Worm (Caenorhabditis elegans) whole organism, L4/young adult: ENCODE measurements around the gene ltah-1.2.

Source experiments
- W03F9.2 ChIP-seq: fragments of 150-350 bp; optimal IDR thresholded peaks from 2 replicates; lab custom pipeline; 2014; ENCODE audit warnings: missing biosample characterization, missing genetic modification characterization
- dao-5 ChIP-seq: sonication (generic microtip); optimal IDR thresholded peaks from 2 replicates; lab custom pipeline; 2016; ENCODE audit warnings: missing genotype, missing genetic modification characterization, moderate library complexity, missing compliant biosample characterization
- him-1 ChIP-seq: sonication (generic microtip); optimal IDR thresholded peaks from 2 replicates; lab custom pipeline; 2016; ENCODE audit warnings: missing genotype, missing genetic modification reagents, missing genetic modification characterization, missing compliant biosample characterization

The ltah-1.2 gene

DNA sequence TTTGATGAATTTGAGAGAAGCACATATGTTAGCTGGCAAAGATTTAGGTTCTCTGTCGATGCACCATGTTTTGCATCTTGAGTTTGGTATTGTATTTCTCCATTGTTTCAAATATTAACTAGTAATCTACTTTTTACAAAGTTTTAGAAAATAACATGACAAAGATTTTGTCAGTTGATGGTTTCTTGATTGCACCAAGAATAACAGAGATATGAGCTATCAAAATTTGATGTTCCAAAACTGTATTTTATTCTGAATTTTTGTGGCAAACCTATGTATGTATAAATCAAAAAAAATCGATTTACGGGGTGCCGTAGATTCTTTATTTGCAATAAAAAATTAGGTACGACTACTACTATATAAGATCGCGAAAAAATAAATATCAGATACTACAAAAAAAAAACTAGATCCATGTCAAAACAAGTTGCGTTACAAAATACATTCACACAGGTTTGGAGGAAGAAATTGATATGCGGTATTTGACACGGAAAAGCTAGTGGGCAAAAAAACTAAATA is 32.0 kb upstream of the ltah-1.2 start:
- TF ChIP-seq W03F9.2 (tag; lab: Kevin White, UChicago) (no peak), him-1 (tag; lab: Kevin White, UChicago) (no peak), dao-5 (tag; lab: Kevin White, UChicago) (no peak)

DNA sequence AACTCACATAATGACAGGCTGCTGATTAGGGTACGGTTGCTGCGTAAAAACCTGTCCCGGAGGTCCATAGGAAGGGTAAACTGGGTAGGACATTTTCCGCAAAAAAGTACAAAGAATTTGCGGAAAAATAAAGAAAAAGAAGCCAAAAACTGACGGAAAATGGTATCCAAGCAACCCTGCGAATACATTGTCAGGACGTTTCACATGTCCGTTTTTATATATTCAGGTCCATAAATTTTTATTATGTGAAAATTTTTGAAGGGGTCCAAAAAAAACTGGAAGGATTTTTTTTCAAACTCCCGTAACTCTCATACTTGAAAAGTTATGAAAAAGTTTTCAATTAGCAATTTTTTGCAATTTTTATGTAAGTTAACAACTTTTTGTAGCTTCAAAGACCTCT is 29.3 kb upstream of the ltah-1.2 start, which contains the start of gene CC8.3:
Gene CC8.3, minus strand, starts transcription at position 101 of the 400 bp plus-strand sequence.
- TF ChIP-seq him-1 (tag; lab: Kevin White, UChicago) (no peak), dao-5 (tag; lab: Kevin White, UChicago) (no peak), W03F9.2 (tag; lab: Kevin White, UChicago) (no peak)

DNA sequence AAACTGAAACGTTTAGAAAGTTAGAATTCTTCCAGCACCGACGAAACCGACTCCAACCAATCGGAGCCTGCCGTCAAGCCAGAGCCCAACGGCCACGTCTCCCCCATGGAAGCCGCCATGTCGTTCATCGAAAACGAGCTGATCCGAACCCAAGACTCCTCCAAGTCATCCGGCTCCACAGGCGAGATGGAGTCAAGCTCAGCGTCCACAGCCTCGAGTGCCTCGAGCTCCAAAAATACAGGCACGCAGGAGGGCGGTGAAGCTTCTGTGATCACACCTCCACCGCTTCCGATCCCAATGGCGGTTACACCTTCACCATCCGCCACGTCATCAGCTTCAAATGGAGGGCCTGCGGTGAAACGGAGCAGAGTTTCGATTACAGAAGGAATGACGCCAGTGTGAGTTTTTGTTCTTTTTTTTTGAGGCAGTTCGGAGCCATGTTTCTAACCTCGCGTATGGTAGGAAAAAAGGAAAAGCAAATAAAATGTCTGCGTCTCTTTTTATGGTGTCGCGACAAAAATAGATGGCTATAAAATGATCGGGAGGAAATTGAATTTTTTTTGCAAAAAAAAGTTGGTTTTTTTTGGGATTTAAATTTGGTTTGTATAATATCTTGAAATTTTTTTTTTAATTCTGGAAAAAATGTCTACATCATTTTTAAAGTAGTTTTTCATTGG is 25.5 kb upstream of the ltah-1.2 start:
- no peak for TF ChIP-seq dao-5 (tag; lab: Kevin White, UChicago)
- TF ChIP-seq him-1 (tag; lab: Kevin White, UChicago): no peak
- TF ChIP-seq W03F9.2 (tag; lab: Kevin White, UChicago): no peak

DNA sequence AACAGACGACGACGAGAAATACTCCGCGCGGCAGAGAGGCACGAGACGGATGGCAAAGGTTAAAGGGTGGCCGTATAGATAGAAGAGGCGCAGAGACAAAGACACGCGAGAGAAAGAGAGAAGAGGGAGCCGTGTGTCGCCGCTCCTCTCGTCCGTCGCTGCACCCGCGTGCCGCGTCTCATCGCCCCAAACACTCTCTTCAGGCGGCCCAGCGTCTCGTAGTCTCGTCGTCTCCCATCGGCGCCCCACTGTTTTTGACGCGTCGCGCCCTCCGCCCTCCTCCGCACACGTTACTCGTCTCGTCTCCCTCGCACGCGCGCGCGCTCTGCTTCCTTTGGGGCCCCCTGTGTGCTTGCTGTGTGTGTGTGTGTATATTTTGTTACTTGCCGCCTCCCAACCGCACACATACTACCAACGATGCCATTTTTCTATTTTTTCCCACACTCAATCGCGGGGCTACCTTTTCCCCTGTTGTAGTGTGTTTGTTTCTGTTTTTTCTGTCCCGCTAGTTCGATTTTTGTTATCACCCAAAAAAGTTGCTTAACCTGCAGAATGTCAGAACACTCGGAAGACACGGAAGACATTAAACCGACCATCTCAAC is 23.8 kb upstream of the ltah-1.2 start, which contains the start of gene madf-9:
Gene madf-9, plus strand, starts transcription at position 552 of the 602 bp plus-strand sequence.
- TF ChIP-seq him-1 (tag; lab: Kevin White, UChicago) (peak; percentile 18), dao-5 (tag; lab: Kevin White, UChicago) (peak; percentile 70), W03F9.2 (tag; lab: Kevin White, UChicago) (no peak)

DNA sequence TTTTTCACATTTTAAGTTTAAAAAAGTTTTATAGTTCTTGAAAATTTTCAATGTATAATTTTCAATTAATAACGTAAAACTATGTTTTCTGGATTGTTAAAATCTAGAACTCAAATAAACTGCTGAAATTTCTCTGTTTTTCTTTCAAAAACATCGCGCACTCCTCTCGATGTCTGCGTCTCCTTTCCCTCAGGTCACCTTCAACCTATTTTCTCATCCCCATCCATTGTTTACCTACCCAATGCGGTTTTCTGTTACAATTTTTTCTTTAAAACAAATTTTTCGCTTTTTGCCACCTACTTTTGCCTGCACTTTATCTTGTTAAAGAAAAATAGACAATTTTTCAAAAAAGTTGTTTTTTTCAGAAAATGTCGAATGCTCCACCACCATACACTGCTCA is 20.4 kb upstream of the ltah-1.2 start, which contains the start of gene ZC416.2:
Gene ZC416.2, plus strand, starts transcription at position 366 of the 400 bp plus-strand sequence.
- no peak for TF ChIP-seq W03F9.2 (tag; lab: Kevin White, UChicago)
- no peak for TF ChIP-seq him-1 (tag; lab: Kevin White, UChicago)
- TF ChIP-seq dao-5 (tag; lab: Kevin White, UChicago): no peak

DNA sequence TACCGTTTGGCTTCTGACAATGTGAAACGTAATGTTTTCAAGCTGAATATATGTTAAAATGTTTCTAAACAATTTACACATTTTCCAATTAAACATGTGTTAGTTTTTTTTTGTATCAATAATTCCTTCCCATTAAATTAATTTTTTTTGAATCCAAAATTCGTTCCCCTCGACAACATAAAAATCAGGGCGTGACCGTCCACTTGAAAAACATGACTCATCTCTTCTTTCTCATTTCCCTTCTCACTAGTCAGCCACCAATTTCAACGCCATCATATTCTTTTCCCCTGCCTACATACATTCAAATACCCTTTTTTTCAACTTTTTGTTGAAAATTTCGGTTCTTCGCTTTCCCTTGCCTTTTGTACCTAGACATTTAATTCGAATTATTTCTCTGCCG is 19.6 kb upstream of the ltah-1.2 start:
- TF ChIP-seq W03F9.2 (tag; lab: Kevin White, UChicago): no peak
- no peak for TF ChIP-seq him-1 (tag; lab: Kevin White, UChicago)
- no peak for TF ChIP-seq dao-5 (tag; lab: Kevin White, UChicago)

DNA sequence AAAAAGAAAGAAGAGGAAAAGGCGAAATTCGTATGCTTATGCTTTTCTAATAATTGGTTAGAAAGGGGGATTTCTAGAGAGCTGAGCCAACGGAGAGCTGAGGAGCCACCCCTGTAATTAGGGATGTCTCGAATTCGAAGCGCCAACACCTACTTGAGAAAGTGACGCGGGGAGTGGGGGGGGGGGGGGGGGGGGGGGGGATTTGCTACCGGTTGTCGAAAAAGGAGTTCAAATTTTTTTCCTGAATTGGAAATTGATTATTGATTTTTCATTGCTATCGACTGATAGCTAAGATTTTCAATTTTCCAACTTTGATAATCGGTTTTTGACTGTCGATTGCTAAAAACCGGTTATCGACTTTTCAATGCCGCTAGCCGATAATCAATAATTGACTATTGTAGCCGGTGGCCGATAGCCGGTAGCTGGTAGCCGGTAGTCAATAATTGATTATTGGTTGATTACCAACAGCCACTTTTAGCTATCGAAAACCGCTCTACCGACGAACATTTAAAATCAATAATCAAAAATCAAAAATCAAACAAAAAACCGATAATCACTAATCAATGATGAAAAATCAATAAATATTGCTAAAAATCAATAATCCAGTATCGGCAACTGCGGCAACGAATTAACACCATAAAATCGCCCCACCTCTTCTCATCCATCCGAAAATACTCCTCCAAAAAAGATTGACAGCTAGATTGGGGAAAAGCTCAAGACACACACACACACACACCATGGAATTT is 16.2 kb upstream of the ltah-1.2 start:
- no peak for TF ChIP-seq W03F9.2 (tag; lab: Kevin White, UChicago)
- no peak for TF ChIP-seq dao-5 (tag; lab: Kevin White, UChicago)
- no peak for TF ChIP-seq him-1 (tag; lab: Kevin White, UChicago)

DNA sequence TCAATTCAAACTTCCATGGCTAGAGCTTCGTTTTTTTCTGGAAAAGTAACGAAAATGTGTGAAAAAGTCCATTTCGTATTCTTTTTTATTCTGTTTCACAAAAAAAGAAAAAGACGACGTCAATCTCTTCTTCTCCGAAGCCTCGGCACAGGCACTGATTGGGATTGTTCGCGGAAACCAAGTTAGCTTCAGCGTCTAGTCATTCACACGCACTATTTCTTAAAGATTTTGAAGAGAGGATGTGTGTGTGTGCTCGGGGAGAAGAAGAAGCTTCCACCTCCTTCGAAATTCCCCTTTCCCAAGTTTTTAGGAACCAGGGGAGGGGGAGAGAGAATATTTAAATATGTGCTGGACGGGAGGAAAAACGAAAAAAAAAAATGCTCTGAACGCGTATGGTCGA is 13.6 kb upstream of the ltah-1.2 start:
- no peak for TF ChIP-seq W03F9.2 (tag; lab: Kevin White, UChicago)
- no peak for TF ChIP-seq him-1 (tag; lab: Kevin White, UChicago)
- no peak for TF ChIP-seq dao-5 (tag; lab: Kevin White, UChicago)

DNA sequence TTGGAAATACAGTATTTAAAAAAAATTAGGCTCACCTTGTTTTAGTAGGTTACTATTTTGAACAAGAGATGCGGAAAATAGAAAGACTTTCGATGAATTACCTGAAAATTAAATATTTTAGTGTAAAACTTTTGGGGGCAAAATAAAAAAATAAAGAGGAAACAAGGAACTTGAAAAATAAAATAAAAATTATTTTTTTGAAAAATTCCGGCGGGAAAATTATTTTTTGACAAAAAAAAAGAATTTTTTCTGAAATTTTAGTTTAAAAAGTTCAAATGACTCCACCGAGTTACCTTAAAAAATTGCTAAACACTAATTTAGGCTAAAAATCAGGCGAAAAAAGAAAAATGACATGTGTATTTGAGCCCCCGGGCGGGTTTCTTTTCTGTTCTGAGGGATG is 11.7 kb upstream of the ltah-1.2 start, which contains the start of the genes cha-1 and unc-17:
Gene cha-1, minus strand, starts transcription at position 101 of the 400 bp plus-strand sequence.
Gene unc-17, minus strand, starts transcription at position 103 of the 400 bp plus-strand sequence.
- TF ChIP-seq dao-5 (tag; lab: Kevin White, UChicago) (no peak), him-1 (tag; lab: Kevin White, UChicago) (no peak), W03F9.2 (tag; lab: Kevin White, UChicago) (no peak)

DNA sequence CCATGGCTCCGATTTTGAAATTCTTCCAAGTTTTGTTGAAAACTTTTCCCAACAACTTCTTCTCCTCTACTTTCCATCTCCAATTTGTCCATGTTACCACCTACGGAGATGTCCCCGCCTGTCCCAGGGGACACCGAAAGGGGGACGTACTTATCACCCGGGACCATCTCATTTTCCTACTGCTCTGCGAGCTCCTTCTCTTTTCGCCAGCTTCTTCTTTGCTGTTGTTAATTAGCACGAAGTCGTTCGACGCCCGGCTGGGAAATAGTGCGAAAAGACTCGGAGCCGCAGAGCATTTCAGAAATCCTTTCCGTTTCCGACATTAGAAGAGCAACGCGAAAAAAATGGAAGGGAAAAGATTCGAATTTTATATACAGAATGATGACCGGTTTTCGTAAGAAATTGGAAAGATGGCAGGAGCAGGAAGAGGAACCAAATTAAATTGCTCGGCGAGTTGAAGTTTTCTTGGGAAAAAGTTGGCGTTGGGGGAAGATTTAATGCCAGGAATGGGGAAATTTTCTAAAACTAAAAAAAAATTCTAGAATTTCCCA is 9.0 kb upstream of the ltah-1.2 start:
- no peak for TF ChIP-seq W03F9.2 (tag; lab: Kevin White, UChicago)

DNA sequence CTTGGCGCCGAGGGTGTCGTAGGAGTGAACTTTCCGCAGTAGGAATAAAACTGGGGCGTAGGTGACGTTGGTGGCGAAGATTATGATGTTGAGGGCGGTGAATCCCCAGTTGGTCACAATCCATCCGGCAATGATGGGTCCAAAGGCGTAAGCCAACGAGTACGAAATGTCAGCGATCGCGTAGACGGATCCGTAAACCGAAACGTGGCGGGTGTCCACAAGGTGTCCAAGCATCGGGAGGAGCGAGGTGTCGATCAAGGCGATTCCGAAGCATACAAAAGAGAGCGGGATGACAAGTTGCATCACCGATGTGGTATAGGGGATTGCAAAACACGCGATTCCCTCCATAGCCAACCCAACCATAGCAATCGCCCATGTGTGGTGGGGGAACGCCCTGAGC is 5.8 kb upstream of the ltah-1.2 start:
- no peak for TF ChIP-seq him-1 (tag; lab: Kevin White, UChicago)
- no peak for TF ChIP-seq W03F9.2 (tag; lab: Kevin White, UChicago)
- TF ChIP-seq dao-5 (tag; lab: Kevin White, UChicago): no peak

DNA sequence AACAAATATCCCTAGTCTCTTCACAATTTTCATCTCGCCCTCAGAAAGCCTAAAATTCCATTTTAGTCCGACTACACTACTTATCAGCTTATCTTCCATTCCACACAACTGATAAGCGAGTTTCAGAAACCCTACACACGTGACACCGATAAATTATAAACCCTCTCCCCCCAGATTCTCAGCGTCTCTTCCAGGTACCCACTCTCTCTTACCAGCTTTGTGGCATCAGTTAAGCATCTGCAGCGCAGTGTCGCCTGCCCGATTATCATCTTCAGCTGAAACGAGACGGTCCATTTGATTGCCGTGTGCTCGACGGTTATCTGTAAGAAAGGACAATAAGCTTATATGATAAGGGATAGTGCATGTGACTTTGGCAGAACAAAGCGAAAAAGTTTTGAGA is 1.0 kb downstream of the ltah-1.2 start:
- TF ChIP-seq dao-5 (tag; lab: Kevin White, UChicago) (no peak), him-1 (tag; lab: Kevin White, UChicago) (no peak), W03F9.2 (tag; lab: Kevin White, UChicago) (no peak)
